Fruit fly (Drosophila melanogaster) whole organism, embryonic: Measurements from ENCODE around the gene CG34148.

Experiments
- Abd-B ChIP-seq: fragments of 200-800 bp; sonication (Bioruptor generic); optimal IDR thresholded peaks from 2 replicates; lab custom pipeline; 2018; ENCODE audit warnings: missing biosample characterization, mild to moderate bottlenecking, missing genetic modification characterization, moderate library complexity
- Atf3 ChIP-seq: fragments of 200-800 bp; sonication (Bioruptor generic); optimal IDR thresholded peaks from 3 replicates; lab custom pipeline; 2016; ENCODE audit warnings: missing biosample characterization, missing genetic modification characterization
- Awh ChIP-seq: fragments of 200-800 bp; sonication (Bioruptor generic); IDR thresholded peaks from 2 replicates; pipeline ENCODE4, ENCODE4 v1.3.6; 2022; ENCODE audit warnings: missing biosample characterization, missing genetic modification characterization
- CG10274 ChIP-seq: fragments of 200-800 bp; sonication (Bioruptor generic); optimal IDR thresholded peaks from 3 replicates; lab custom pipeline; 2017; ENCODE audit warnings: missing biosample characterization, mild to moderate bottlenecking, missing genetic modification characterization
- CG12236 ChIP-seq: fragments of 200-800 bp; sonication (Bioruptor generic); optimal IDR thresholded peaks from 2 replicates; lab custom pipeline; 2016; ENCODE audit warnings: missing biosample characterization, missing genetic modification characterization
- CG12769 ChIP-seq: fragments of 200-800 bp; sonication (Bioruptor generic); optimal IDR thresholded peaks from 2 replicates; lab custom pipeline; 2019; ENCODE audit warnings: missing biosample characterization, mild to moderate bottlenecking, missing genetic modification characterization, moderate library complexity
- CG14860 ChIP-seq: fragments of 200-800 bp; sonication (Bioruptor generic); IDR thresholded peaks from 3 replicates; pipeline ENCODE4 v1.3.6; 2022; ENCODE audit warnings: missing biosample characterization, missing genetic modification characterization; ENCODE audit not compliant: partially characterized antibody
- CG15011 ChIP-seq: fragments of 200-800 bp; sonication (Bioruptor generic); optimal IDR thresholded peaks from 3 replicates; lab custom pipeline; 2018; ENCODE audit warnings: missing biosample characterization, mild to moderate bottlenecking, missing genetic modification characterization
- CG17612 ChIP-seq: fragments of 200-800 bp; sonication (Bioruptor generic); IDR thresholded peaks from 2 replicates; pipeline ENCODE4 v1.3.6; 2022; ENCODE audit warnings: missing biosample characterization, missing genetic modification characterization
- CG18764 ChIP-seq: fragments of 200-800 bp; sonication (Bioruptor generic); optimal IDR thresholded peaks from 3 replicates; lab custom pipeline; 2016; ENCODE audit warnings: missing biosample characterization, missing genetic modification characterization
- CG2116 ChIP-seq: fragments of 200-800 bp; sonication (Bioruptor generic); optimal IDR thresholded peaks from 3 replicates; lab custom pipeline; 2018; ENCODE audit warnings: missing biosample characterization, mild to moderate bottlenecking, missing genetic modification characterization
- CG30020 ChIP-seq: fragments of 200-800 bp; optimal IDR thresholded peaks from 2 replicates; lab custom pipeline; 2019; ENCODE audit warnings: missing biosample characterization, mild to moderate bottlenecking, missing genetic modification characterization, moderate library complexity
- CG7357 ChIP-seq: fragments of 200-800 bp; sonication (Bioruptor generic); IDR thresholded peaks from 3 replicates; pipeline ENCODE4 v1.3.6; 2022; ENCODE audit warnings: missing biosample characterization, missing genetic modification characterization
- CG7839 ChIP-seq: fragments of 200-800 bp; sonication (Bioruptor generic); optimal IDR thresholded peaks from 3 replicates; lab custom pipeline; 2018; ENCODE audit warnings: missing biosample characterization, mild to moderate bottlenecking, missing genetic modification characterization, moderate library complexity
- CG7963 ChIP-seq: fragments of 200-800 bp; sonication (Bioruptor generic); IDR thresholded peaks from 3 replicates; pipeline ENCODE4 v1.3.6; 2022; ENCODE audit warnings: missing biosample characterization, missing genetic modification characterization; ENCODE audit not compliant: partially characterized antibody
- CG8089 ChIP-seq: fragments of 200-800 bp; sonication (Bioruptor generic); optimal IDR thresholded peaks from 3 replicates; lab custom pipeline; 2016; ENCODE audit warnings: missing biosample characterization, missing genetic modification characterization
- CG8290 ChIP-seq, 3 experiments: fragments of 200-800 bp; sonication (Bioruptor generic); optimal IDR thresholded peaks; 2 replicates each; lab custom pipeline; 2016 to 2019; ENCODE audit warnings: missing biosample characterization in 3 of 3, missing genetic modification characterization in 3 of 3, mild to moderate bottlenecking in 2 of 3, moderate library complexity in 1 of 3
- CG8388 ChIP-seq: fragments of 200-800 bp; sonication (Bioruptor generic); optimal IDR thresholded peaks from 2 replicates; lab custom pipeline; 2019; ENCODE audit warnings: missing biosample characterization, mild to moderate bottlenecking, missing genetic modification characterization, moderate library complexity
- CG8924 ChIP-seq: fragments of 200-800 bp; optimal IDR thresholded peaks from 3 replicates; lab custom pipeline; 2019; ENCODE audit warnings: missing biosample characterization, mild to moderate bottlenecking, missing genetic modification characterization, moderate library complexity
- CG8944 ChIP-seq: fragments of 200-800 bp; sonication (Bioruptor generic); optimal IDR thresholded peaks from 3 replicates; lab custom pipeline; 2016; ENCODE audit warnings: missing biosample characterization, missing genetic modification characterization
- Eip74EF ChIP-seq, 2 experiments: fragments of 200-800 bp in 1 of 2; fragments of >200 bp in 1 of 2; sonication (Bioruptor generic) in 1 of 2; optimal IDR thresholded peaks; 2 replicates each; lab custom pipeline; 2017 to 2019; ENCODE audit warnings: missing biosample characterization in 2 of 2, missing genetic modification characterization in 2 of 2, mild to moderate bottlenecking in 1 of 2, moderate library complexity in 1 of 2
- Elba2 ChIP-seq: fragments of 200-800 bp; sonication (Bioruptor generic); optimal IDR thresholded peaks from 3 replicates; lab custom pipeline; 2016; ENCODE audit warnings: missing biosample characterization, missing genetic modification characterization
- Ets65A ChIP-seq: fragments of 200-800 bp; sonication (Bioruptor generic); peaks from one replicate; lab custom pipeline; 2016; ENCODE audit warnings: missing biosample characterization, missing genetic modification characterization
- Hey ChIP-seq: fragments of 200-800 bp; sonication (Bioruptor generic); optimal IDR thresholded peaks from 3 replicates; lab custom pipeline; 2018; ENCODE audit warnings: missing biosample characterization, mild to moderate bottlenecking, missing genetic modification characterization
- Hmr ChIP-seq: fragments of 200-800 bp; sonication (Bioruptor generic); optimal IDR thresholded peaks from 3 replicates; lab custom pipeline; 2017; ENCODE audit warnings: mild to moderate bottlenecking, missing biosample characterization, missing genetic modification reagents, missing genetic modification characterization
- Hr3 ChIP-seq: fragments of 200-800 bp; sonication (Bioruptor generic); optimal IDR thresholded peaks from 3 replicates; lab custom pipeline; 2016; ENCODE audit warnings: missing biosample characterization, missing genetic modification characterization
- Lim3 ChIP-seq: fragments of 200-800 bp; sonication (Bioruptor generic); IDR thresholded peaks from 2 replicates; pipeline ENCODE4 v1.3.6; 2022; ENCODE audit warnings: missing biosample characterization, missing genetic modification characterization
- Mad ChIP-seq: fragments of 200-800 bp; sonication (Bioruptor generic); optimal IDR thresholded peaks from 2 replicates; lab custom pipeline; 2016; ENCODE audit warnings: missing biosample characterization, missing genetic modification characterization
- Max ChIP-seq: fragments of 200-800 bp; sonication (Bioruptor generic); optimal IDR thresholded peaks from 2 replicates; lab custom pipeline; 2016; ENCODE audit warnings: missing biosample characterization, mild to moderate bottlenecking, missing genetic modification characterization
- Med ChIP-seq: fragments of 200-800 bp; sonication (Bioruptor generic); peaks from one replicate; lab custom pipeline; 2016; ENCODE audit warnings: missing biosample characterization, missing genetic modification characterization, mild to moderate bottlenecking, inconsistent platforms, moderate library complexity
- Six4 ChIP-seq: fragments of 200-800 bp; sonication (Bioruptor generic); optimal IDR thresholded peaks from 2 replicates; lab custom pipeline; 2016; ENCODE audit warnings: missing biosample characterization, missing genetic modification characterization
- Spps ChIP-seq: fragments of 200-800 bp; sonication (Bioruptor generic); optimal IDR thresholded peaks from 2 replicates; lab custom pipeline; 2018; ENCODE audit warnings: missing biosample characterization, mild to moderate bottlenecking, missing genetic modification characterization
- Usf ChIP-seq: fragments of 200-800 bp; sonication (Bioruptor generic); optimal IDR thresholded peaks from 2 replicates; lab custom pipeline; 2017; ENCODE audit warnings: missing genotype, missing biosample characterization, missing genetic modification characterization
- cg ChIP-seq: fragments of 200-800 bp; sonication (Bioruptor generic); optimal IDR thresholded peaks from 3 replicates; lab custom pipeline; 2019; ENCODE audit warnings: missing biosample characterization, mild to moderate bottlenecking, missing genetic modification characterization, moderate library complexity
- cwo ChIP-seq: fragments of 200-800 bp; sonication (Bioruptor generic); optimal IDR thresholded peaks from 3 replicates; lab custom pipeline; 2017; ENCODE audit warnings: missing biosample characterization, missing genetic modification characterization, mild to moderate bottlenecking, moderate library complexity, missing genetic modification reagents
- ems ChIP-seq: fragments of 200-800 bp; sonication (Bioruptor generic); optimal IDR thresholded peaks from 3 replicates; lab custom pipeline; 2016; ENCODE audit warnings: missing biosample characterization, missing genetic modification characterization
- fd102C ChIP-seq: fragments of 200-800 bp; sonication (Bioruptor generic); optimal IDR thresholded peaks from 2 replicates; lab custom pipeline; 2018; ENCODE audit warnings: missing biosample characterization, mild to moderate bottlenecking, missing genetic modification characterization, moderate library complexity
- gsb ChIP-seq: fragments of 200-800 bp; sonication (Bioruptor generic); IDR thresholded peaks from 2 replicates; pipeline ENCODE4 v1.3.6; 2022; ENCODE audit warnings: missing biosample characterization, missing genetic modification characterization
- ham ChIP-seq: fragments of 200-800 bp; sonication (Bioruptor generic); IDR thresholded peaks from 2 replicates; pipeline ENCODE4 v1.3.6; 2022; ENCODE audit warnings: missing biosample characterization, missing genetic modification characterization
- hbn ChIP-seq: fragments of 200-800 bp; sonication (Bioruptor generic); IDR thresholded peaks from 2 replicates; pipeline ENCODE4 v1.3.6; 2022; ENCODE audit warnings: missing biosample characterization, missing genetic modification characterization; ENCODE audit not compliant: partially characterized antibody
- kay ChIP-seq: fragments of 200-800 bp; sonication (Bioruptor generic); optimal IDR thresholded peaks from 2 replicates; lab custom pipeline; 2016; ENCODE audit warnings: missing biosample characterization, missing genetic modification characterization
- lov ChIP-seq, 2 experiments: fragments of 200-800 bp in 1 of 2; fragments of >200 bp in 1 of 2; sonication (Bioruptor generic) in 1 of 2; IDR thresholded peaks in 1 of 2; optimal IDR thresholded peaks in 1 of 2; 2 replicates in 1 of 2; 3 replicates in 1 of 2; pipeline versions ENCODE4 v1.3.6 to Lab custom; 2017 to 2022; ENCODE audit warnings: missing biosample characterization in 1 of 2, missing genetic modification characterization in 1 of 2
- mam ChIP-seq: fragments of 200-800 bp; sonication (Bioruptor generic); optimal IDR thresholded peaks from 3 replicates; lab custom pipeline; 2016; ENCODE audit warnings: missing biosample characterization, missing genetic modification characterization
- odd ChIP-seq: fragments of 200-800 bp; sonication (Bioruptor generic); optimal IDR thresholded peaks from 2 replicates; lab custom pipeline; 2017; ENCODE audit warnings: missing biosample characterization, mild to moderate bottlenecking, missing genetic modification characterization
- p53 ChIP-seq: fragments of 200-800 bp; sonication (Bioruptor generic); optimal IDR thresholded peaks from 2 replicates; lab custom pipeline; 2016; ENCODE audit warnings: missing biosample characterization, missing genetic modification characterization
- phol ChIP-seq: fragments of 200-800 bp; sonication (Bioruptor generic); optimal IDR thresholded peaks from 3 replicates; lab custom pipeline; 2018; ENCODE audit warnings: missing biosample characterization, mild to moderate bottlenecking, missing genetic modification characterization, moderate library complexity
- rib ChIP-seq: fragments of 200-800 bp; sonication (Bioruptor generic); IDR thresholded peaks from 2 replicates; pipeline ENCODE4 v1.3.6; 2022; ENCODE audit warnings: missing biosample characterization, missing genetic modification characterization
- schlank ChIP-seq: fragments of 200-800 bp; sonication (Bioruptor generic); optimal IDR thresholded peaks from 2 replicates; lab custom pipeline; 2018; ENCODE audit warnings: missing biosample characterization, mild to moderate bottlenecking, missing genetic modification characterization
- sisA ChIP-seq: fragments of 200-800 bp; sonication (Bioruptor generic); IDR thresholded peaks from 2 replicates; pipeline ENCODE4 v1.3.6; 2022; ENCODE audit warnings: missing biosample characterization, missing genetic modification characterization
- sqz ChIP-seq: fragments of 200-800 bp; sonication (Bioruptor generic); optimal IDR thresholded peaks from 3 replicates; lab custom pipeline; 2018; ENCODE audit warnings: missing biosample characterization, mild to moderate bottlenecking, missing genetic modification characterization

The CG34148 gene

DNA sequence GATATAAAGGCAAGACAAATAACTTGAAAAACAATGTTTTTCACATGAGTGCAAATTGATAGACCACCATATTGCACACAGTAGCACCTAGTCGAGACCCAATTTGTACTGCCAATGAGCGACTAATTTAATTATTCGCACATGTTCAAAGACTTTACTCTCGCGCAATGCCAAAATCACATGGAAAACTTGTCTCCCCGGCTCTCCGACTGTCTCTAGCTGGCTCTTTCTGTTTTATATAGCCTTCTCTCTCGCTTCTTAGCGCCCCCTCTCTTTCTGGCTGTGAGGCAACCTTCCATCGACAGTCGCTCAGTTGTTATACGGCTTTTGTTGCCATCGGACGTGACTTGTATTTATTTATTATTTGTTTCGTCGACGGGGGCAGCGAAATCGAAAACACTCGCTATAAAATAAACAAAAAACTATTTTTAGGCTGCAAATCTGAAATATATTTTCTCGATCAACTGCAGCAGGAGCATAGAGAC, 3.5 kb downstream of the CG34148 start, which contains the start of gene CG6656 (continued):
- no peak for TF ChIP-seq schlank (tag; lab: Kevin White, UChicago)
- TF ChIP-seq CG8944 (GFP tag; lab: Kevin White, UChicago) = no peak
- peak; percentile 68 for TF ChIP-seq Ets65A (GFP tag; lab: Kevin White, UChicago)
- TF ChIP-seq Spps (tag; lab: Kevin White, UChicago) = no peak
- TF ChIP-seq Hmr (GFP tag; lab: Kevin White, UChicago) = no peak
- no peak for TF ChIP-seq Usf (GFP tag; lab: Kevin White, UChicago)
- TF ChIP-seq Mad (GFP tag; lab: Kevin White, UChicago) = no peak
- TF ChIP-seq ham (GFP tag; lab: Robert Waterston, UW) = no peak
- TF ChIP-seq CG10274 (GFP tag; lab: Kevin White, UChicago) = no peak
- TF ChIP-seq Max (GFP tag; lab: Kevin White, UChicago) = no peak
- TF ChIP-seq Hr3 = no peak
- TF ChIP-seq odd = no peak
- TF ChIP-seq sisA = no peak
- peak in 1 of 2 experiments; percentile 27 for TF ChIP-seq Eip74EF (GFP tag; optimal IDR thresholded peaks at IDR 0.05; lab: Kevin White, UChicago)
- TF ChIP-seq CG12769 (tag; lab: Kevin White, UChicago) = no peak
- no peak for TF ChIP-seq CG18764 (GFP tag; lab: Kevin White, UChicago)
- no peak for TF ChIP-seq gsb (GFP tag; lab: Robert Waterston, UW)
- TF ChIP-seq p53 (GFP tag; lab: Kevin White, UChicago) = no peak
- no peak for TF ChIP-seq kay (GFP tag; lab: Kevin White, UChicago)
- no peak for TF ChIP-seq mam (GFP tag; lab: Kevin White, UChicago)
- TF ChIP-seq Six4 = no peak
- no peak for TF ChIP-seq Hey (tag; lab: Kevin White, UChicago)
- TF ChIP-seq CG7839 (tag; lab: Kevin White, UChicago) = no peak
- TF ChIP-seq CG12236 = no peak
- TF ChIP-seq CG17612 = no peak
- TF ChIP-seq CG8290 (GFP tag; optimal IDR thresholded peaks at IDR 0.05; lab: Kevin White, UChicago) = no peak
- TF ChIP-seq CG8290 (tag; optimal IDR thresholded peaks at IDR 0.05; lab: Kevin White, UChicago) = peak in 1 of 2 experiments; percentile 46
- TF ChIP-seq cwo (GFP tag; lab: Kevin White, UChicago) = no peak
- TF ChIP-seq rib (GFP tag; lab: Robert Waterston, UW) = peak; percentile 90
- no peak for TF ChIP-seq Lim3 (GFP tag; lab: Robert Waterston, UW)
- TF ChIP-seq CG8388 = no peak
- TF ChIP-seq Awh (GFP tag; lab: Robert Waterston, UW) = no peak
- no peak for TF ChIP-seq Abd-B
- TF ChIP-seq CG7963 (GFP tag; lab: Robert Waterston, UW) = no peak
- no peak for TF ChIP-seq CG2116
- no peak for TF ChIP-seq Atf3
- TF ChIP-seq sqz (GFP tag; lab: Kevin White, UChicago) = no peak
- TF ChIP-seq lov (optimal IDR thresholded peaks at IDR 0.05; lab: Kevin White, UChicago) = no peak
- no peak for TF ChIP-seq lov (GFP tag; IDR thresholded peaks at IDR 0.05; lab: Robert Waterston, UW)
- TF ChIP-seq hbn = no peak
- TF ChIP-seq fd102C (GFP tag; lab: Kevin White, UChicago) = no peak
- TF ChIP-seq CG7357 (GFP tag; lab: Robert Waterston, UW) = no peak
- TF ChIP-seq CG8924 = no peak
- TF ChIP-seq cg = no peak
- TF ChIP-seq CG8089 (GFP tag; lab: Kevin White, UChicago) = no peak
- TF ChIP-seq Elba2 (GFP tag; lab: Kevin White, UChicago) = no peak
- peak; percentile 81 for TF ChIP-seq Med (GFP tag; lab: Kevin White, UChicago)
- TF ChIP-seq CG30020 = no peak
- TF ChIP-seq CG14860 (GFP tag; lab: Robert Waterston, UW) = 0 out of 3 replicates have a peak, but pooled peaks have one; percentile 28
- TF ChIP-seq phol (tag; lab: Kevin White, UChicago) = no peak
- no peak for TF ChIP-seq CG15011
- TF ChIP-seq ems = no peak
